Worm (Caenorhabditis elegans): ENCODE results near the gene T09A5.4.

T09A5.4 gene

DNA sequence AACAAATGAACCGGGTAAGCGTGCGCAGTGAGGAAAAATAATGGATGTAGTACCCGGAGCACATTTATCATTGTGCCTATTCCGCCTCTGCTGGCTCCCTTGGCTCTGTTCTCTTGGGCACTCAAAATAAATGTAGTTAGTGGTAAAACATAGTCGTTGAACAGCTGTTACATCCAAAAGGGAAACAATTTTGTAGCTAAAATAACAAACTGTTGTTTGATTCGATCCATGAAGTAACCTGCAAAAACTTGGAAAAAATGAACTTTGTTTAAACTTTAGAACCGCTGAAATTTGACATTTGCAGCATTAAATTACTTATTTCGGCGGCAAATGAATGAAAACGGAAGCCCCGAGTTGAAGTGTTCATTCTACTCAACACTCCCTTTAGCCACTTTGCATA, 47.7 kb downstream of the T09A5.4 start:
- TF ChIP-seq unc-39 (tag; optimal IDR thresholded peaks at IDR 0.05) (no peak), aha-1 (tag) (peak; percentile 78), unc-62 (GFP tag; optimal IDR thresholded peaks at IDR 0.05 in 1 of 2) (peak in 1 of 2 experiments; percentile 68), unc-62 (tag; optimal IDR thresholded peaks at IDR 0.05) (no peak)

DNA sequence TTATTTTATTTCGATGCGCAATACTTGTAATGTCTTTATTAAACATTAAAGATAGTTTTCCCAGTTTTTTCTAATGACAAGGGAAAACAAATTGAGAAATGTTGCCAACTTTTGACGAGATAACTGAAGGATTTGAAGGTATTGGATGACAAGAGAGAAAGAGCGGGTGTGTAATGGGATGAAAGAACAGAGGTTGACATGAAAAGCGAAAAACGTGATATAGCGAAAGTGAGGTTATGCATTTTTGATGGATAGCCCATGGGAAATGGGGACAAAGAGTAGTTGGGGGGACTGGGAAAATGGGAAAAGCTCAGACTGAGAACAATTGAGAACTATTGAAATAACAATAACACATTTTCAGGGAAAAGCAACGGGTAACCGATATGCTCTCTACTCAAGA, 49.2 kb downstream of the T09A5.4 start:
- no peak for TF ChIP-seq zfp-3 (GFP tag; conservative IDR thresholded peaks at IDR 0.05)
- no peak for TF ChIP-seq fkh-10 (GFP tag; optimal IDR thresholded peaks at IDR 0.05)
- TF ChIP-seq egl-43 (GFP tag; IDR thresholded peaks at IDR 0.05), result no peak
- no peak for TF ChIP-seq skn-1 (tag; optimal IDR thresholded peaks at IDR 0.05)
- peak in 1 of 2 experiments; percentile 0 for TF ChIP-seq lsy-2 (tag; optimal IDR thresholded peaks at IDR 0.05)
- no peak for TF ChIP-seq lin-13 (GFP tag; optimal IDR thresholded peaks at IDR 0.05)
- TF ChIP-seq hlh-30 (tag; optimal IDR thresholded peaks at IDR 0.05; ENCODE audit: insufficient read depth), result peak; percentile 19
- TF ChIP-seq arid-1 (GFP tag; conservative IDR thresholded peaks at IDR 0.05), result no peak
- TF ChIP-seq madf-9 (GFP tag; conservative IDR thresholded peaks at IDR 0.05), result 0 out of 2 replicates have a peak, but pooled peaks have one; percentile 36
- peak in 1 of 2 experiments; percentile 98 for TF ChIP-seq unc-62 (GFP tag; optimal IDR thresholded peaks at IDR 0.05 in 1 of 2)
- TF ChIP-seq unc-62 (tag; optimal IDR thresholded peaks at IDR 0.05), result no peak
- peak; percentile 1 for TF ChIP-seq T20F7.1 (GFP tag; optimal IDR thresholded peaks at IDR 0.05)
